Fruit fly (Drosophila melanogaster) whole organism, embryonic: ENCODE data around the gene Tim17b2.

Experiments
- CG10979 ChIP-seq: fragments of 200-800 bp; sonication (Bioruptor generic); optimal IDR thresholded peaks from 2 replicates; lab custom pipeline; 2018; ENCODE audit warnings: missing biosample characterization, mild to moderate bottlenecking, missing genetic modification characterization, moderate library complexity
- CG12942 ChIP-seq: fragments of 200-800 bp; sonication (Bioruptor generic); optimal IDR thresholded peaks from 3 replicates; lab custom pipeline; 2016; ENCODE audit warnings: missing biosample characterization, missing genetic modification characterization
- CG15696 ChIP-seq: fragments of 200-800 bp; sonication (Bioruptor generic); optimal IDR thresholded peaks from 2 replicates; lab custom pipeline; 2019; ENCODE audit warnings: missing biosample characterization, mild to moderate bottlenecking, missing genetic modification characterization, moderate library complexity
- CG1603 ChIP-seq: fragments of 200-800 bp; sonication (Bioruptor generic); optimal IDR thresholded peaks from 2 replicates; lab custom pipeline; 2019; ENCODE audit warnings: missing biosample characterization, mild to moderate bottlenecking, missing genetic modification characterization, moderate library complexity
- CG1792 ChIP-seq: fragments of 200-800 bp; sonication (Bioruptor generic); optimal IDR thresholded peaks from 2 replicates; lab custom pipeline; 2016; ENCODE audit warnings: missing biosample characterization, missing genetic modification characterization
- CG2712 ChIP-seq: fragments of 200-800 bp; optimal IDR thresholded peaks from 3 replicates; lab custom pipeline; 2019; ENCODE audit warnings: missing biosample characterization, mild to moderate bottlenecking, missing genetic modification characterization, moderate library complexity
- CG31388 ChIP-seq: fragments of 200-800 bp; sonication (Bioruptor generic); optimal IDR thresholded peaks from 2 replicates; lab custom pipeline; 2016; ENCODE audit warnings: missing biosample characterization, missing genetic modification characterization
- CG3407 ChIP-seq: fragments of 200-800 bp; sonication (Bioruptor generic); optimal IDR thresholded peaks from 2 replicates; lab custom pipeline; 2018; ENCODE audit warnings: missing biosample characterization, mild to moderate bottlenecking, missing genetic modification characterization
- CG34376 ChIP-seq: fragments of 200-800 bp; sonication (Bioruptor generic); optimal IDR thresholded peaks from 2 replicates; lab custom pipeline; 2018; ENCODE audit warnings: missing biosample characterization, mild to moderate bottlenecking, missing genetic modification characterization
- CG3838 ChIP-seq: fragments of 200-800 bp; sonication (Bioruptor generic); optimal IDR thresholded peaks from 3 replicates; lab custom pipeline; 2016; ENCODE audit warnings: missing biosample characterization, missing genetic modification characterization
- CG6813 ChIP-seq: fragments of 200-800 bp; sonication (Bioruptor generic); optimal IDR thresholded peaks from 2 replicates; lab custom pipeline; 2017; ENCODE audit warnings: missing biosample characterization, missing genetic modification characterization, mild to moderate bottlenecking, moderate library complexity, missing genetic modification reagents
- CG8388 ChIP-seq: fragments of 200-800 bp; sonication (Bioruptor generic); optimal IDR thresholded peaks from 2 replicates; lab custom pipeline; 2019; ENCODE audit warnings: missing biosample characterization, mild to moderate bottlenecking, missing genetic modification characterization, moderate library complexity
- CG9727 ChIP-seq: fragments of 200-800 bp; sonication (Bioruptor generic); optimal IDR thresholded peaks from 3 replicates; lab custom pipeline; 2017; ENCODE audit warnings: missing biosample characterization, mild to moderate bottlenecking, missing genetic modification characterization
- Deaf1 ChIP-seq: fragments of 200-800 bp; optimal IDR thresholded peaks from 3 replicates; lab custom pipeline; 2019; ENCODE audit warnings: missing biosample characterization, mild to moderate bottlenecking, missing genetic modification characterization, moderate library complexity
- Dip2 ChIP-seq: fragments of 200-800 bp; sonication (Bioruptor generic); IDR thresholded peaks from 2 replicates; pipeline ENCODE4 v1.3.6; 2022; ENCODE audit warnings: missing biosample characterization, missing genetic modification characterization
- Drgx ChIP-seq: fragments of 200-800 bp; sonication (Bioruptor generic); IDR thresholded peaks from 2 replicates; pipeline ENCODE4 v1.3.6; 2022; ENCODE audit warnings: missing biosample characterization, missing genetic modification characterization
- Fer3 ChIP-seq: fragments of 200-800 bp; sonication (Bioruptor generic); optimal IDR thresholded peaks from 2 replicates; lab custom pipeline; 2018; ENCODE audit warnings: missing biosample characterization, mild to moderate bottlenecking, missing genetic modification characterization, moderate library complexity
- Hr39 ChIP-seq: fragments of >200 bp; optimal IDR thresholded peaks from 2 replicates; lab custom pipeline; 2017
- MBD-R2 ChIP-seq: fragments of 200-800 bp; sonication (Bioruptor generic); IDR thresholded peaks from 2 replicates; pipeline ENCODE4 v1.3.6; 2022; ENCODE audit warnings: missing biosample characterization, missing genetic modification characterization
- Myb ChIP-seq: fragments of 200-800 bp; sonication (Bioruptor generic); optimal IDR thresholded peaks from 2 replicates; lab custom pipeline; 2016; ENCODE audit warnings: missing biosample characterization, missing genetic modification characterization
- Sox102F ChIP-seq: fragments of 200-800 bp; sonication (Bioruptor generic); optimal IDR thresholded peaks from 2 replicates; lab custom pipeline; 2018; ENCODE audit warnings: missing biosample characterization, mild to moderate bottlenecking, missing genetic modification characterization, moderate library complexity
- Sry-δ ChIP-seq: fragments of 200-800 bp; sonication (Bioruptor generic); optimal IDR thresholded peaks from 2 replicates; lab custom pipeline; 2016; ENCODE audit warnings: missing biosample characterization, missing genetic modification characterization
- Xrp1 ChIP-seq: fragments of 200-800 bp; sonication (Bioruptor generic); IDR thresholded peaks from 2 replicates; pipeline ENCODE4 v1.3.6; 2022; ENCODE audit warnings: missing biosample characterization, missing genetic modification characterization
- az2 ChIP-seq: fragments of 200-800 bp; sonication (Bioruptor generic); optimal IDR thresholded peaks from 3 replicates; lab custom pipeline; 2016; ENCODE audit warnings: missing biosample characterization, missing genetic modification characterization
- btn ChIP-seq: fragments of 200-800 bp; sonication (Bioruptor generic); optimal IDR thresholded peaks from 2 replicates; lab custom pipeline; 2016; ENCODE audit warnings: missing biosample characterization, missing genetic modification characterization
- chif ChIP-seq, 2 experiments: fragments of 200-800 bp; sonication (Bioruptor generic); optimal IDR thresholded peaks; 3 replicates each; lab custom pipeline; 2016; ENCODE audit warnings: missing biosample characterization in 2 of 2, missing genetic modification characterization in 2 of 2
- chm ChIP-seq: fragments of 200-800 bp; sonication (Bioruptor generic); IDR thresholded peaks from 2 replicates; pipeline ENCODE4 v1.3.6; 2022; ENCODE audit warnings: missing biosample characterization, missing genetic modification characterization
- ci ChIP-seq: fragments of 200-800 bp; sonication (Bioruptor generic); IDR thresholded peaks from 3 replicates; pipeline ENCODE4 v1.3.6; 2022; ENCODE audit warnings: missing biosample characterization, missing genetic modification characterization
- dpn ChIP-seq, 2 experiments: fragments of 200-800 bp; sonication (Bioruptor generic); optimal IDR thresholded peaks; 3 replicates each; lab custom pipeline; 2016; ENCODE audit warnings: missing biosample characterization in 2 of 2, missing genetic modification characterization in 2 of 2
- eve ChIP-seq, 2 experiments: fragments of >200 bp; optimal IDR thresholded peaks; 2 replicates each; lab custom pipeline; 2017; ENCODE audit warnings: missing biosample characterization in 2 of 2, missing genetic modification characterization in 2 of 2
- gem ChIP-seq: fragments of 200-800 bp; sonication (Bioruptor generic); optimal IDR thresholded peaks from 2 replicates; lab custom pipeline; 2019; ENCODE audit warnings: missing biosample characterization, mild to moderate bottlenecking, missing genetic modification characterization, moderate library complexity
- gt ChIP-seq: fragments of 200-800 bp; sonication (Bioruptor generic); IDR thresholded peaks from 2 replicates; pipeline ENCODE4 v1.3.6; 2022; ENCODE audit warnings: missing biosample characterization, missing genetic modification characterization
- hbn ChIP-seq: fragments of 200-800 bp; sonication (Bioruptor generic); IDR thresholded peaks from 2 replicates; pipeline ENCODE4 v1.3.6; 2022; ENCODE audit warnings: missing biosample characterization, missing genetic modification characterization; ENCODE audit not compliant: partially characterized antibody
- hth ChIP-seq: fragments of >200 bp; optimal IDR thresholded peaks from 2 replicates; lab custom pipeline; 2017; ENCODE audit warnings: inconsistent platforms
- lola ChIP-seq, 3 experiments: fragments of >200 bp in 2 of 3; fragments of 200-800 bp in 1 of 3; sonication (Bioruptor generic) in 1 of 3; optimal IDR thresholded peaks; 2 replicates each; lab custom pipeline; 2017 to 2019; ENCODE audit warnings: missing biosample characterization in 3 of 3, missing genetic modification characterization in 3 of 3, mild to moderate bottlenecking in 1 of 3, moderate library complexity in 1 of 3
- mld ChIP-seq: fragments of 200-800 bp; sonication (Bioruptor generic); IDR thresholded peaks from 3 replicates; pipeline ENCODE4 v1.3.6; 2022; ENCODE audit warnings: missing biosample characterization, missing genetic modification characterization; ENCODE audit not compliant: partially characterized antibody
- nmo ChIP-seq: fragments of 200-800 bp; sonication (Bioruptor generic); optimal IDR thresholded peaks from 2 replicates; lab custom pipeline; 2018; ENCODE audit warnings: missing biosample characterization, mild to moderate bottlenecking, missing genetic modification characterization, moderate library complexity
- onecut ChIP-seq: fragments of 200-800 bp; sonication (Bioruptor generic); IDR thresholded peaks from 2 replicates; pipeline ENCODE4 v1.3.6; 2022; ENCODE audit warnings: missing biosample characterization, missing genetic modification characterization
- phol ChIP-seq: fragments of 200-800 bp; sonication (Bioruptor generic); optimal IDR thresholded peaks from 3 replicates; lab custom pipeline; 2018; ENCODE audit warnings: missing biosample characterization, mild to moderate bottlenecking, missing genetic modification characterization, moderate library complexity
- prd ChIP-seq, 3 experiments: fragments of >200 bp in 2 of 3; fragments of 200-800 bp in 1 of 3; sonication (Bioruptor generic) in 1 of 3; optimal IDR thresholded peaks in 2 of 3; IDR thresholded peaks in 1 of 3; 2 replicates in 2 of 3; 3 replicates in 1 of 3; pipeline versions ENCODE4 v1.3.6 to Lab custom; 2017 to 2022; ENCODE audit warnings: missing biosample characterization in 1 of 3, missing genetic modification characterization in 1 of 3
- pros ChIP-seq: fragments of 200-800 bp; sonication (Bioruptor generic); optimal IDR thresholded peaks from 3 replicates; lab custom pipeline; 2019; ENCODE audit warnings: missing biosample characterization, mild to moderate bottlenecking, missing genetic modification characterization, moderate library complexity
- schlank ChIP-seq: fragments of 200-800 bp; sonication (Bioruptor generic); optimal IDR thresholded peaks from 2 replicates; lab custom pipeline; 2018; ENCODE audit warnings: missing biosample characterization, mild to moderate bottlenecking, missing genetic modification characterization
- sens ChIP-seq: fragments of 200-800 bp; sonication (Bioruptor generic); peaks from one replicate; lab custom pipeline; 2016; ENCODE audit warnings: missing biosample characterization, missing genetic modification characterization
- stc ChIP-seq: fragments of 200-800 bp; sonication (Bioruptor generic); IDR thresholded peaks from 2 replicates; pipeline ENCODE4 v1.3.6; 2022; ENCODE audit warnings: missing biosample characterization, missing genetic modification characterization
- trem ChIP-seq: fragments of 200-800 bp; optimal IDR thresholded peaks from 3 replicates; lab custom pipeline; 2019; ENCODE audit warnings: missing biosample characterization, mild to moderate bottlenecking, missing genetic modification characterization, moderate library complexity
- twi ChIP-seq: fragments of 200-800 bp; optimal IDR thresholded peaks from 2 replicates; lab custom pipeline; 2019; ENCODE audit warnings: missing biosample characterization, mild to moderate bottlenecking, missing genetic modification characterization, moderate library complexity
- unc-4 ChIP-seq: fragments of 200-800 bp; sonication (Bioruptor generic); IDR thresholded peaks from 2 replicates; pipeline ENCODE4 v1.3.6; 2022; ENCODE audit warnings: missing biosample characterization, missing genetic modification characterization; ENCODE audit not compliant: partially characterized antibody
- wek ChIP-seq: fragments of 200-800 bp; sonication (Bioruptor generic); optimal IDR thresholded peaks from 3 replicates; lab custom pipeline; 2018; ENCODE audit warnings: missing biosample characterization, mild to moderate bottlenecking, missing genetic modification characterization, moderate library complexity

Tim17b2 gene

DNA sequence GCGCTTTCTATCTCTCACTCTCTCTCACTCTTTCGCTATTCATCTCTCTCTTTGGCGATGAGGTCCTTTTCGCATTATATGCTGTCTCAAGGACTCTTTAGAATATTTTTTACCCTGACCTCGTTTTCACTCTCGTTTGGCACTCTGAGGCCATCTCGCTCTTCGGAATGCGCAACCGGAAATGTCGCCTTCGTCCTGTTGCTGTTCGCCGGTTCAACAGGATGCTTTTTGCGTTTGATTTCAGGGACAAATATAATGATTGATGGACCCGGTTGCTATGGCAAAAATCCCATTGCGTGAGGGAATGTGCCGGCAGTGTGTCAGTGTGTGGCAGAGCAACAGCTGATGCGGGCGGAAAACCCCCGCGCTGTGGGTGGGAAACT is 7.6 kb downstream of the Tim17b2 start (continued):
- TF ChIP-seq chm (GFP tag; lab: Robert Waterston, UW) (no peak), hth (lab: Kevin White, UChicago) (no peak), az2 (GFP tag; lab: Kevin White, UChicago) (no peak), hbn (GFP tag; lab: Robert Waterston, UW) (no peak), btn (GFP tag; lab: Kevin White, UChicago) (no peak), CG3838 (GFP tag; lab: Kevin White, UChicago) (no peak), trem (tag; lab: Kevin White, UChicago) (no peak), Hr39 (lab: Kevin White, UChicago) (no peak), CG31388 (no peak), Fer3 (tag; lab: Kevin White, UChicago) (no peak), CG8388 (no peak), chif (GFP tag; optimal IDR thresholded peaks at IDR 0.05; lab: Kevin White, UChicago) (no peak), schlank (tag; lab: Kevin White, UChicago) (no peak), dpn (GFP tag; optimal IDR thresholded peaks at IDR 0.05; lab: Kevin White, UChicago) (no peak), onecut (GFP tag; lab: Robert Waterston, UW) (0 out of 2 replicates have a peak, but pooled peaks have one; percentile 7), Sry-δ (no peak)
- TF ChIP-seq, all 482 proteins: peak for 55

- TF ChIP-seq nmo, result no peak
- no peak for TF ChIP-seq twi
- peak; percentile 40; the same call in 1 of the 2 replicates for TF ChIP-seq Drgx (GFP tag; lab: Robert Waterston, UW)
These were observed 9.1 kb downstream of the Tim17b2 start for dm6 chr2L:15493627-15494026.

- TF ChIP-seq pros (GFP tag; lab: Kevin White, UChicago) (no peak), CG2712 (tag; lab: Kevin White, UChicago) (peak; percentile 8), CG3407 (GFP tag; lab: Kevin White, UChicago) (no peak), CG34376 (GFP tag; lab: Kevin White, UChicago) (no peak), CG9727 (GFP tag; lab: Kevin White, UChicago) (peak; percentile 3), phol (tag; lab: Kevin White, UChicago) (peak; percentile 0), Myb (GFP tag; lab: Kevin White, UChicago) (no peak), prd (optimal IDR thresholded peaks at IDR 0.05; lab: Kevin White, UChicago) (no peak), prd (GFP tag; IDR thresholded peaks at IDR 0.05; lab: Robert Waterston, UW) (peak; percentile 30; the same call in 1 of the 3 replicates), Xrp1 (GFP tag; lab: Robert Waterston, UW) (0 out of 2 replicates have a peak, but pooled peaks have one; percentile 18), gem (tag; lab: Kevin White, UChicago) (peak; percentile 29), Dip2 (GFP tag; lab: Robert Waterston, UW) (no peak), CG6813 (no peak), Deaf1 (tag; lab: Kevin White, UChicago) (no peak), stc (no peak), CG10979 (tag; lab: Kevin White, UChicago) (peak; percentile 21), lola (GFP tag; optimal IDR thresholded peaks at IDR 0.05; lab: Kevin White, UChicago) (peak in 1 of 3 experiments; percentile 1), Sox102F (GFP tag; lab: Kevin White, UChicago) (no peak), CG1792 (no peak), CG15696 (no peak), wek (GFP tag; lab: Kevin White, UChicago) (no peak), CG1603 (tag; lab: Kevin White, UChicago) (no peak), sens (GFP tag; lab: Kevin White, UChicago) (peak; percentile 58), CG12942 (GFP tag; lab: Kevin White, UChicago) (no peak), Drgx (GFP tag; lab: Robert Waterston, UW) (0 out of 2 replicates have a peak, but pooled peaks have one; percentile 34), eve (GFP tag; optimal IDR thresholded peaks at IDR 0.05; lab: Kevin White, UChicago) (peak in 1 of 2 experiments; percentile 19), mld (no peak), gt (GFP tag; lab: Robert Waterston, UW) (no peak), MBD-R2 (GFP tag; lab: Robert Waterston, UW) (no peak), unc-4 (no peak), ci (no peak)
These were observed 11.8 kb downstream of the Tim17b2 start for dm6 chr2L:15496310-15496709.
